Worm (Caenorhabditis elegans) whole organism, late embryonic: ENCODE measurements around the gene C33D3.4.

Source experiments
- Y22D7AL.16 ChIP-seq: sonication (generic microtip); optimal IDR thresholded peaks from 2 replicates; lab custom pipeline; 2016; ENCODE audit warnings: missing genetic modification characterization, missing compliant biosample characterization
- ahr-1 ChIP-seq: sonication (generic microtip); optimal IDR thresholded peaks from 2 replicates; lab custom pipeline; 2016; ENCODE audit warnings: missing genetic modification characterization, missing compliant biosample characterization
- ceh-18 ChIP-seq: sonication (generic microtip); optimal IDR thresholded peaks from 2 replicates; lab custom pipeline; 2016; ENCODE audit warnings: missing genetic modification characterization, missing compliant biosample characterization
- ceh-19 ChIP-seq: fragments of 200-800 bp; sonication (Bioruptor generic); optimal IDR thresholded peaks from 2 replicates; lab custom pipeline; 2018; ENCODE audit warnings: mild to moderate bottlenecking, missing genetic modification characterization, missing compliant biosample characterization
- ceh-45 ChIP-seq: fragments of 200-800 bp; sonication (Bioruptor generic); IDR thresholded peaks from 2 replicates; pipeline ENCODE4 v1.3.6; 2022; ENCODE audit warnings: missing genetic modification reagents, missing genetic modification characterization, missing compliant biosample characterization
- dmd-4 ChIP-seq: sonication (generic microtip); optimal IDR thresholded peaks from 2 replicates; lab custom pipeline; 2016; ENCODE audit warnings: borderline replicate concordance, missing genetic modification characterization, missing compliant biosample characterization
- elt-2 ChIP-seq: sonication (generic microtip); optimal IDR thresholded peaks from 2 replicates; lab custom pipeline; 2016; ENCODE audit warnings: missing genetic modification reagents, missing genetic modification characterization, missing compliant biosample characterization
- fkh-6 ChIP-seq: sonication (generic microtip); optimal IDR thresholded peaks from 2 replicates; lab custom pipeline; 2016; ENCODE audit warnings: missing genetic modification characterization, missing compliant biosample characterization
- pag-3 ChIP-seq: sonication (generic microtip); optimal IDR thresholded peaks from 2 replicates; lab custom pipeline; 2016; ENCODE audit warnings: missing compliant biosample characterization, missing genetic modification characterization, borderline replicate concordance
- pha-4 ChIP-seq: fragments of 150-350 bp; optimal IDR thresholded peaks from 2 replicates; lab custom pipeline; 2018; ENCODE audit warnings: missing biosample characterization, missing genetic modification reagents, missing genetic modification characterization
- pqm-1 ChIP-seq: sonication (generic microtip); optimal IDR thresholded peaks from 2 replicates; lab custom pipeline; 2016; ENCODE audit warnings: missing genetic modification characterization, missing compliant biosample characterization
- tbx-7 ChIP-seq: sonication (generic microtip); optimal IDR thresholded peaks from 2 replicates; lab custom pipeline; 2016; ENCODE audit warnings: missing genotype, missing genetic modification characterization, missing compliant biosample characterization
- unc-42 ChIP-seq: sonication (generic microtip); optimal IDR thresholded peaks from 2 replicates; lab custom pipeline; 2016; ENCODE audit warnings: missing genotype, missing genetic modification characterization, missing compliant biosample characterization

- no peak for TF ChIP-seq ceh-45 (GFP tag; lab: Robert Waterston, UW)
- TF ChIP-seq ahr-1 (tag; lab: Kevin White, UChicago), result no peak
- peak; percentile 31 for TF ChIP-seq ceh-18 (tag; lab: Kevin White, UChicago)
- no peak for TF ChIP-seq unc-42 (tag; lab: Kevin White, UChicago)
- no peak for TF ChIP-seq fkh-6 (tag; lab: Kevin White, UChicago)
- TF ChIP-seq tbx-7, result no peak
- TF ChIP-seq ceh-19 (GFP tag; lab: Kevin White, UChicago), result no peak
- TF ChIP-seq Y22D7AL.16 (tag; lab: Kevin White, UChicago), result no peak
- no peak for TF ChIP-seq pha-4
- no peak for TF ChIP-seq dmd-4 (tag; lab: Kevin White, UChicago)
- no peak for TF ChIP-seq pqm-1 (tag; lab: Kevin White, UChicago)
- peak; percentile 33 for TF ChIP-seq elt-2 (tag; lab: Kevin White, UChicago)
- no peak for TF ChIP-seq pag-3 (tag; lab: Kevin White, UChicago)
Measured at ce11 chrX:10524483-10524948, 35.7 kb downstream of the C33D3.4 start, which contains the start of the genes mboa-7 and git-1.
